Fruit fly (Drosophila melanogaster) whole organism, embryonic: ENCODE measurements around the gene nwk.
A peak's percentile ranks its signal among the peaks of the same experiment; 100 is the strongest.

Experiments
- Adf1 ChIP-seq: fragments of 200-800 bp; sonication (Bioruptor generic); IDR thresholded peaks from 2 replicates; pipeline ENCODE4 v1.3.6; 2022; ENCODE audit warnings: missing biosample characterization, missing genetic modification characterization
- B-H2 ChIP-seq: fragments of 200-800 bp; sonication (Bioruptor generic); optimal IDR thresholded peaks from 2 replicates; lab custom pipeline; 2018; ENCODE audit warnings: missing biosample characterization, mild to moderate bottlenecking, missing genetic modification characterization
- BEAF-32 ChIP-seq: fragments of 200-800 bp; sonication (Bioruptor generic); optimal IDR thresholded peaks from 3 replicates; lab custom pipeline; 2017; ENCODE audit warnings: missing biosample characterization, missing genetic modification characterization, mild to moderate bottlenecking, moderate library complexity, missing genetic modification reagents
- Bgb ChIP-seq: fragments of 200-800 bp; sonication (Bioruptor generic); IDR thresholded peaks from 2 replicates; pipeline ENCODE4 v1.3.6; 2022; ENCODE audit warnings: missing biosample characterization, missing genetic modification characterization; ENCODE audit not compliant: partially characterized antibody
- CG12299 ChIP-seq: fragments of 200-800 bp; sonication (Bioruptor generic); optimal IDR thresholded peaks from 2 replicates; lab custom pipeline; 2018; ENCODE audit warnings: missing biosample characterization, mild to moderate bottlenecking, missing genetic modification characterization
- CG12769 ChIP-seq: fragments of 200-800 bp; sonication (Bioruptor generic); optimal IDR thresholded peaks from 2 replicates; lab custom pipeline; 2019; ENCODE audit warnings: missing biosample characterization, mild to moderate bottlenecking, missing genetic modification characterization, moderate library complexity
- CG13287 ChIP-seq: fragments of 200-800 bp; sonication (Bioruptor generic); IDR thresholded peaks from 2 replicates; pipeline ENCODE4 v1.3.6; 2022; ENCODE audit warnings: missing biosample characterization, missing genetic modification characterization; ENCODE audit not compliant: partially characterized antibody
- CG15269 ChIP-seq: fragments of 200-800 bp; sonication (Bioruptor generic); optimal IDR thresholded peaks from 2 replicates; lab custom pipeline; 2018; ENCODE audit warnings: missing biosample characterization, mild to moderate bottlenecking, missing genetic modification characterization, moderate library complexity
- CG1603 ChIP-seq: fragments of 200-800 bp; sonication (Bioruptor generic); optimal IDR thresholded peaks from 2 replicates; lab custom pipeline; 2019; ENCODE audit warnings: missing biosample characterization, mild to moderate bottlenecking, missing genetic modification characterization, moderate library complexity
- CG17186 ChIP-seq: fragments of 200-800 bp; sonication (Bioruptor generic); optimal IDR thresholded peaks from 3 replicates; lab custom pipeline; 2017; ENCODE audit warnings: missing biosample characterization, missing genetic modification reagents, missing genetic modification characterization
- CG17328 ChIP-seq: fragments of 200-800 bp; sonication (Bioruptor generic); IDR thresholded peaks from 2 replicates; pipeline ENCODE4 v1.3.6; 2022; ENCODE audit warnings: missing biosample characterization, missing genetic modification characterization
- CG17612 ChIP-seq: fragments of 200-800 bp; sonication (Bioruptor generic); IDR thresholded peaks from 2 replicates; pipeline ENCODE4 v1.3.6; 2022; ENCODE audit warnings: missing biosample characterization, missing genetic modification characterization
- CG17829 ChIP-seq: fragments of 200-800 bp; optimal IDR thresholded peaks from 2 replicates; lab custom pipeline; 2019; ENCODE audit warnings: missing biosample characterization, mild to moderate bottlenecking, missing genetic modification characterization, moderate library complexity
- CG2120 ChIP-seq: fragments of 200-800 bp; sonication (Bioruptor generic); optimal IDR thresholded peaks from 3 replicates; lab custom pipeline; 2016; ENCODE audit warnings: missing biosample characterization, missing genetic modification characterization
- CG2199 ChIP-seq: fragments of 200-800 bp; sonication (Bioruptor generic); IDR thresholded peaks from 3 replicates; pipeline ENCODE4 v1.3.6; 2022; ENCODE audit warnings: missing biosample characterization, missing genetic modification characterization
- CG2678 ChIP-seq: fragments of 200-800 bp; sonication (Bioruptor generic); optimal IDR thresholded peaks from 3 replicates; lab custom pipeline; 2019; ENCODE audit warnings: missing biosample characterization, mild to moderate bottlenecking, missing genetic modification characterization, moderate library complexity
- CG2712 ChIP-seq: fragments of 200-800 bp; optimal IDR thresholded peaks from 3 replicates; lab custom pipeline; 2019; ENCODE audit warnings: missing biosample characterization, mild to moderate bottlenecking, missing genetic modification characterization, moderate library complexity
- CG33213 ChIP-seq: fragments of 200-800 bp; sonication (Bioruptor generic); optimal IDR thresholded peaks from 3 replicates; lab custom pipeline; 2016; ENCODE audit warnings: missing biosample characterization, missing genetic modification characterization
- CG33557 ChIP-seq: fragments of 200-800 bp; sonication (Bioruptor generic); optimal IDR thresholded peaks from 2 replicates; lab custom pipeline; 2019; ENCODE audit warnings: missing biosample characterization, mild to moderate bottlenecking, missing genetic modification characterization, moderate library complexity
- CG3847 ChIP-seq: fragments of 200-800 bp; sonication (Bioruptor generic); IDR thresholded peaks from 2 replicates; pipeline ENCODE4 v1.3.6; 2022; ENCODE audit warnings: missing biosample characterization, missing genetic modification characterization
- CG5953 ChIP-seq: fragments of 200-800 bp; sonication (Bioruptor generic); IDR thresholded peaks from 2 replicates; pipeline ENCODE4 v1.3.6; 2022; ENCODE audit warnings: missing biosample characterization, missing genetic modification characterization
- CG9437 ChIP-seq: fragments of 200-800 bp; sonication (Bioruptor generic); optimal IDR thresholded peaks from 2 replicates; lab custom pipeline; 2018; ENCODE audit warnings: missing biosample characterization, mild to moderate bottlenecking, missing genetic modification characterization
- CHES-1-like ChIP-seq: fragments of 200-800 bp; sonication (Bioruptor generic); optimal IDR thresholded peaks from 2 replicates; lab custom pipeline; 2016; ENCODE audit warnings: missing biosample characterization, missing genetic modification characterization
- E2f1 ChIP-seq: fragments of 200-800 bp; sonication (Bioruptor generic); IDR thresholded peaks from 2 replicates; pipeline ENCODE4 v1.3.6; 2022; ENCODE audit warnings: missing biosample characterization, missing genetic modification characterization
- ERR ChIP-seq: fragments of 200-800 bp; sonication (Bioruptor generic); optimal IDR thresholded peaks from 2 replicates; lab custom pipeline; 2016; ENCODE audit warnings: missing biosample characterization, missing genetic modification characterization
- HLH3B ChIP-seq: fragments of 200-800 bp; sonication (Bioruptor generic); IDR thresholded peaks from 2 replicates; pipeline ENCODE4 v1.3.6; 2022; ENCODE audit warnings: missing biosample characterization, missing genetic modification characterization
- HLH54F ChIP-seq: fragments of 200-800 bp; sonication (Bioruptor generic); optimal IDR thresholded peaks from 3 replicates; lab custom pipeline; 2016; ENCODE audit warnings: missing biosample characterization, missing genetic modification characterization
- Hr3 ChIP-seq: fragments of 200-800 bp; sonication (Bioruptor generic); optimal IDR thresholded peaks from 3 replicates; lab custom pipeline; 2016; ENCODE audit warnings: missing biosample characterization, missing genetic modification characterization
- PHDP ChIP-seq: fragments of 200-800 bp; sonication (Bioruptor generic); optimal IDR thresholded peaks from 3 replicates; lab custom pipeline; 2018; ENCODE audit warnings: missing biosample characterization, mild to moderate bottlenecking, missing genetic modification characterization, moderate library complexity
- Side ChIP-seq: fragments of 200-800 bp; sonication (Bioruptor generic); optimal IDR thresholded peaks from 2 replicates; lab custom pipeline; 2016; ENCODE audit warnings: missing biosample characterization, missing genetic modification characterization
- Sry-β ChIP-seq: fragments of 200-800 bp; sonication (Bioruptor generic); optimal IDR thresholded peaks from 2 replicates; lab custom pipeline; 2018; ENCODE audit warnings: missing biosample characterization, mild to moderate bottlenecking, missing genetic modification characterization, moderate library complexity
- Xrp1 ChIP-seq: fragments of 200-800 bp; sonication (Bioruptor generic); IDR thresholded peaks from 2 replicates; pipeline ENCODE4 v1.3.6; 2022; ENCODE audit warnings: missing biosample characterization, missing genetic modification characterization
- al ChIP-seq: fragments of 200-800 bp; sonication (Bioruptor generic); IDR thresholded peaks from 2 replicates; pipeline ENCODE4 v1.3.6; 2022; ENCODE audit warnings: missing biosample characterization, missing genetic modification characterization
- btn ChIP-seq: fragments of 200-800 bp; sonication (Bioruptor generic); optimal IDR thresholded peaks from 2 replicates; lab custom pipeline; 2016; ENCODE audit warnings: missing biosample characterization, missing genetic modification characterization
- cwo ChIP-seq: fragments of 200-800 bp; sonication (Bioruptor generic); optimal IDR thresholded peaks from 3 replicates; lab custom pipeline; 2017; ENCODE audit warnings: missing biosample characterization, missing genetic modification characterization, mild to moderate bottlenecking, moderate library complexity, missing genetic modification reagents
- disco-r ChIP-seq: fragments of 200-800 bp; sonication (Bioruptor generic); optimal IDR thresholded peaks from 2 replicates; lab custom pipeline; 2016; ENCODE audit warnings: missing biosample characterization, missing genetic modification characterization
- gce ChIP-seq: fragments of 200-800 bp; sonication (Bioruptor generic); IDR thresholded peaks from 3 replicates; pipeline ENCODE4 v1.3.6; 2022; ENCODE audit warnings: missing biosample characterization, missing genetic modification characterization
- ham ChIP-seq: fragments of 200-800 bp; sonication (Bioruptor generic); IDR thresholded peaks from 2 replicates; pipeline ENCODE4 v1.3.6; 2022; ENCODE audit warnings: missing biosample characterization, missing genetic modification characterization
- hkb ChIP-seq, 2 experiments: fragments of 200-800 bp in 1 of 2; fragments of >200 bp in 1 of 2; sonication (Bioruptor generic) in 1 of 2; IDR thresholded peaks in 1 of 2; optimal IDR thresholded peaks in 1 of 2; 2 replicates each; pipeline versions ENCODE4 v1.3.6 to Lab custom; 2017 to 2022; ENCODE audit warnings: missing biosample characterization in 1 of 2, missing genetic modification characterization in 1 of 2
- ken ChIP-seq: fragments of 200-800 bp; sonication (Bioruptor generic); IDR thresholded peaks from 3 replicates; pipeline ENCODE4 v1.3.6; 2022; ENCODE audit warnings: missing biosample characterization, missing genetic modification characterization
- lab ChIP-seq: fragments of 200-800 bp; sonication (Bioruptor generic); optimal IDR thresholded peaks from 3 replicates; lab custom pipeline; 2017; ENCODE audit warnings: missing biosample characterization, missing genetic modification characterization, mild to moderate bottlenecking, moderate library complexity, missing genetic modification reagents
- luna ChIP-seq: fragments of 200-800 bp; sonication (Bioruptor generic); optimal IDR thresholded peaks from 2 replicates; lab custom pipeline; 2016; ENCODE audit warnings: missing biosample characterization, missing genetic modification characterization
- mirr ChIP-seq: fragments of 200-800 bp; sonication (Bioruptor generic); optimal IDR thresholded peaks from 3 replicates; lab custom pipeline; 2018; ENCODE audit warnings: missing biosample characterization, mild to moderate bottlenecking, missing genetic modification characterization
- oc ChIP-seq: fragments of 200-800 bp; sonication (Bioruptor generic); optimal IDR thresholded peaks from 2 replicates; lab custom pipeline; 2018; ENCODE audit warnings: missing biosample characterization, mild to moderate bottlenecking, missing genetic modification characterization, moderate library complexity
- pita ChIP-seq: fragments of 200-800 bp; sonication (Bioruptor generic); optimal IDR thresholded peaks from 2 replicates; lab custom pipeline; 2017; ENCODE audit warnings: missing biosample characterization, mild to moderate bottlenecking, missing genetic modification characterization
- psq ChIP-seq: fragments of 200-800 bp; sonication (Bioruptor generic); optimal IDR thresholded peaks from 2 replicates; lab custom pipeline; 2017; ENCODE audit warnings: missing biosample characterization, missing genetic modification characterization
- pzg ChIP-seq: fragments of 200-800 bp; sonication (Bioruptor generic); optimal IDR thresholded peaks from 3 replicates; lab custom pipeline; 2018; ENCODE audit warnings: missing biosample characterization, mild to moderate bottlenecking, missing genetic modification characterization, moderate library complexity
- sens ChIP-seq: fragments of 200-800 bp; sonication (Bioruptor generic); peaks from one replicate; lab custom pipeline; 2016; ENCODE audit warnings: missing biosample characterization, missing genetic modification characterization
- sob ChIP-seq: fragments of 200-800 bp; sonication (Bioruptor generic); IDR thresholded peaks from 2 replicates; pipeline ENCODE4 v1.3.6; 2022; ENCODE audit warnings: missing biosample characterization, missing genetic modification characterization
- trh ChIP-seq: fragments of 200-800 bp; sonication (Bioruptor generic); optimal IDR thresholded peaks from 2 replicates; lab custom pipeline; 2016; ENCODE audit warnings: missing biosample characterization, missing genetic modification characterization
- usp ChIP-seq: fragments of >200 bp; optimal IDR thresholded peaks from 2 replicates; lab custom pipeline; 2017; ENCODE audit warnings: missing biosample characterization, missing genetic modification characterization

nwk gene

DNA sequence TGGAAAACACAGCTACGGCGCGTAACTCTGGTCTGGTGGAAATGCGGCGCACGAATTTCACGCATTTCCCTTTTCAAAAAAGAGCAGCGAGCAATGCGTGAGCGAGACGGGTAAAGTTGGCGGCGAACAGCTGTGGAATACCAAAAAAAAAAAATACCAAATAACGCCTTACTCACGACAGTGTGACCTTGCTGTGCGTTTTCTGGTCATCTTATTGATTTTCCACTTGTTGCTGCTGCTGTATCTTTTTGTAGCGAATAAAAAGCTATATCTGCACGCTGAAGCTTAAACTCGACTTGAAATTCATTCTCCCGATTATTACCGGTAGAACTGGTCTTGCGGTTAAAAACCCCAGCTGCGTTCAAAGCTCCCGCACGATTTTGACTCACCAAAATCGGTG is 3.3 kb upstream of the nwk start, which contains the start of the genes bol and Dhpr (continued):
- TF ChIP-seq CG2712 (tag; lab: Kevin White, UChicago) (peak; percentile 2), ken (GFP tag; lab: Robert Waterston, UW) (peak; percentile 36; the same call in 2 of the 3 replicates), CG13287 (peak; percentile 75), usp (GFP tag; lab: Kevin White, UChicago) (no peak), CG17829 (no peak), CG17186 (GFP tag; lab: Kevin White, UChicago) (peak; percentile 67), CG3847 (GFP tag; lab: Robert Waterston, UW) (peak; percentile 38; the same call in 1 of the 2 replicates), BEAF-32 (peak; percentile 63), luna (GFP tag; lab: Kevin White, UChicago) (no peak), psq (GFP tag; lab: Kevin White, UChicago) (no peak), CG2120 (no peak), CG9437 (GFP tag; lab: Kevin White, UChicago) (peak; percentile 83), Adf1 (GFP tag; lab: Robert Waterston, UW) (peak; percentile 68), CG5953 (GFP tag; lab: Robert Waterston, UW) (no peak), HLH3B (no peak), hkb (optimal IDR thresholded peaks at IDR 0.05; lab: Kevin White, UChicago) (no peak), hkb (GFP tag; IDR thresholded peaks at IDR 0.05; lab: Robert Waterston, UW) (peak; percentile 33; the same call in 1 of the 2 replicates), Hr3 (GFP tag; lab: Kevin White, UChicago) (no peak), CG33557 (GFP tag; lab: Kevin White, UChicago) (no peak), CG2678 (tag; lab: Kevin White, UChicago) (no peak), mirr (GFP tag; lab: Kevin White, UChicago) (no peak), Side (no peak), Sry-β (peak; percentile 85), Bgb (peak; percentile 46; the same call in 1 of the 2 replicates), E2f1 (no peak), pzg (peak; percentile 94), CG15269 (no peak), CG17612 (GFP tag; lab: Robert Waterston, UW) (no peak), CG12299 (tag; lab: Kevin White, UChicago) (peak; percentile 31), CG1603 (tag; lab: Kevin White, UChicago) (peak; percentile 66), lab (GFP tag; lab: Kevin White, UChicago) (peak; percentile 18), disco-r (GFP tag; lab: Kevin White, UChicago) (no peak), al (GFP tag; lab: Robert Waterston, UW) (no peak), CG2199 (GFP tag; lab: Robert Waterston, UW) (0 out of 3 replicates have a peak, but pooled peaks have one; percentile 40), ERR (GFP tag; lab: Kevin White, UChicago) (no peak), trh (GFP tag; lab: Kevin White, UChicago) (no peak), Xrp1 (GFP tag; lab: Robert Waterston, UW) (no peak), gce (GFP tag; lab: Robert Waterston, UW) (peak; percentile 24; the same call in 1 of the 3 replicates), oc (tag; lab: Kevin White, UChicago) (peak; percentile 26), PHDP (peak; percentile 37), HLH54F (GFP tag; lab: Kevin White, UChicago) (no peak), CG12769 (peak; percentile 64), ham (GFP tag; lab: Robert Waterston, UW) (no peak), sens (GFP tag; lab: Kevin White, UChicago) (peak; percentile 30), pita (GFP tag; lab: Kevin White, UChicago) (no peak), cwo (GFP tag; lab: Kevin White, UChicago) (peak; percentile 32), B-H2 (GFP tag; lab: Kevin White, UChicago) (no peak), btn (no peak), sob (GFP tag; lab: Robert Waterston, UW) (peak; percentile 44; the same call in 1 of the 2 replicates), CHES-1-like (GFP tag; lab: Kevin White, UChicago) (no peak), CG17328 (GFP tag; lab: Robert Waterston, UW) (peak; percentile 16; the same call in 1 of the 2 replicates), CG33213 (GFP tag; lab: Kevin White, UChicago) (peak; percentile 48)
